Fruit fly (Drosophila melanogaster): ENCODE data around the gene CG42750.

Gene CG42750

dm6 chr2L:18325120-18325581, 49.6 kb upstream of the CG42750 start (continued):
- TF ChIP-seq bigmax (GFP tag; optimal IDR thresholded peaks at IDR 0.05), result no peak
- peak; percentile 71 for TF ChIP-seq CG18619 (GFP tag; optimal IDR thresholded peaks at IDR 0.05)
- peak in 1 of 2 experiments; percentile 37 for TF ChIP-seq crp (GFP tag; optimal IDR thresholded peaks at IDR 0.05)
- no peak for TF ChIP-seq pros (GFP tag; optimal IDR thresholded peaks at IDR 0.05)
- TF ChIP-seq Med (GFP tag), result peak; percentile 98
- TF ChIP-seq CG2712 (tag; optimal IDR thresholded peaks at IDR 0.05), result peak; percentile 90
- peak in 1 of 2 experiments; percentile 94 for TF ChIP-seq eve (GFP tag; optimal IDR thresholded peaks at IDR 0.05)
- peak; percentile 67 for TF ChIP-seq kni (GFP tag; optimal IDR thresholded peaks at IDR 0.05)
- peak; percentile 82 for TF ChIP-seq CG7556 (GFP tag; optimal IDR thresholded peaks at IDR 0.05)
- peak; percentile 71 for TF ChIP-seq cato (GFP tag; optimal IDR thresholded peaks at IDR 0.05; ENCODE audit: borderline replicate concordance)
- no peak for TF ChIP-seq Sin3A (optimal IDR thresholded peaks at IDR 0.05)
- no peak for TF ChIP-seq D (optimal IDR thresholded peaks at IDR 0.05)
- peak; percentile 81 for TF ChIP-seq D (GFP tag; optimal IDR thresholded peaks at IDR 0.05)
- TF ChIP-seq CG3281 (GFP tag; optimal IDR thresholded peaks at IDR 0.05), result peak; percentile 61
- TF ChIP-seq stc (GFP tag; IDR thresholded peaks at IDR 0.05), result peak; percentile 79
- peak; percentile 46 for TF ChIP-seq exex (tag; optimal IDR thresholded peaks at IDR 0.05)
- TF ChIP-seq CG8944 (GFP tag; optimal IDR thresholded peaks at IDR 0.05), result peak; percentile 75
- no peak for TF ChIP-seq ato (GFP tag; IDR thresholded peaks at IDR 0.05; ENCODE audit: partially characterized antibody)
- peak; percentile 84 for TF ChIP-seq gcm (GFP tag; optimal IDR thresholded peaks at IDR 0.05)
- peak; percentile 47 for TF ChIP-seq schlank (tag; optimal IDR thresholded peaks at IDR 0.05)
- TF ChIP-seq CG4282 (GFP tag; optimal IDR thresholded peaks at IDR 0.05), result peak; percentile 61
- peak; percentile 80 for TF ChIP-seq ro (GFP tag; IDR thresholded peaks at IDR 0.05)
- TF ChIP-seq CG12744 (GFP tag; optimal IDR thresholded peaks at IDR 0.05), result peak; percentile 65
- TF ChIP-seq Abd-B (GFP tag; optimal IDR thresholded peaks at IDR 0.05), result peak; percentile 74
- TF ChIP-seq hb (GFP tag; IDR thresholded peaks at IDR 0.05; ENCODE audit: partially characterized antibody), result no peak
- TF ChIP-seq CG1792 (GFP tag; optimal IDR thresholded peaks at IDR 0.05), result peak; percentile 74
- TF ChIP-seq Scr (GFP tag; IDR thresholded peaks at IDR 0.05; ENCODE audit: partially characterized antibody), result no peak
- no peak for TF ChIP-seq bbx (GFP tag; IDR thresholded peaks at IDR 0.05; ENCODE audit: partially characterized antibody)
- peak; percentile 75 for TF ChIP-seq CG4707 (GFP tag; optimal IDR thresholded peaks at IDR 0.05)
- TF ChIP-seq repo (GFP tag; optimal IDR thresholded peaks at IDR 0.05), result peak; percentile 64
- peak; percentile 75 for TF ChIP-seq CG13123 (GFP tag; optimal IDR thresholded peaks at IDR 0.05)
- TF ChIP-seq tna (GFP tag; IDR thresholded peaks at IDR 0.05; ENCODE audit: partially characterized antibody), result no peak
- peak; percentile 70 for TF ChIP-seq fd3F (GFP tag; optimal IDR thresholded peaks at IDR 0.05)
- no peak for TF ChIP-seq CG42726 (GFP tag; IDR thresholded peaks at IDR 0.05; ENCODE audit: partially characterized antibody)
- TF ChIP-seq Oli (tag; optimal IDR thresholded peaks at IDR 0.05), result peak; percentile 87
- no peak for TF ChIP-seq CG15479 (GFP tag; optimal IDR thresholded peaks at IDR 0.05)
- TF ChIP-seq C15 (GFP tag; IDR thresholded peaks at IDR 0.05), result 0 out of 3 replicates have a peak, but pooled peaks have one; percentile 51
- peak; percentile 65 for TF ChIP-seq CG9932 (GFP tag; IDR thresholded peaks at IDR 0.05)
- TF ChIP-seq CG34376 (GFP tag; optimal IDR thresholded peaks at IDR 0.05), result no peak
- TF ChIP-seq CG14965 (GFP tag; optimal IDR thresholded peaks at IDR 0.05; ENCODE audit: borderline replicate concordance), result peak; percentile 5
- peak; percentile 90 for TF ChIP-seq CG17328 (GFP tag; IDR thresholded peaks at IDR 0.05)
- peak; percentile 55 for TF ChIP-seq trh (GFP tag; optimal IDR thresholded peaks at IDR 0.05)
- TF ChIP-seq CG7963 (GFP tag; IDR thresholded peaks at IDR 0.05; ENCODE audit: partially characterized antibody), result no peak
- TF ChIP-seq vnd (GFP tag; IDR thresholded peaks at IDR 0.05; ENCODE audit: partially characterized antibody), result no peak
- TF ChIP-seq CG18764 (GFP tag; optimal IDR thresholded peaks at IDR 0.05), result peak; percentile 68
- peak; percentile 78 for TF ChIP-seq Drgx (GFP tag; IDR thresholded peaks at IDR 0.05)
- no peak for TF ChIP-seq inv (GFP tag; IDR thresholded peaks at IDR 0.05; ENCODE audit: partially characterized antibody)
- TF ChIP-seq CG2202 (tag; optimal IDR thresholded peaks at IDR 0.05), result peak; percentile 71
- peak; percentile 77 for TF ChIP-seq peb (GFP tag; IDR thresholded peaks at IDR 0.05)
- TF ChIP-seq CG11560 (tag; IDR thresholded peaks at IDR 0.05), result 0 out of 3 replicates have a peak, but pooled peaks have one; percentile 35

Data from whole organism, embryonic.